Worm (Caenorhabditis elegans) whole organism, L4 larva: ENCODE results near the gene C06H5.6.
"Not testable (repeated sequence)": the region's sequence is repeated elsewhere in the genome, so short reads cannot be mapped to it uniquely, and the experiment has no call there.

ENCODE experiments used
- F44E2.7 ChIP-seq: fragments of 200-800 bp; sonication (Bioruptor generic); IDR thresholded peaks from 2 replicates; pipeline ENCODE4 v2.1.2; 2022; ENCODE audit warnings: missing genetic modification characterization, missing compliant biosample characterization
- T20F7.1 ChIP-seq: fragments of 200-800 bp; sonication (Bioruptor generic); optimal IDR thresholded peaks from 2 replicates; lab custom pipeline; 2018; ENCODE audit warnings: mild to moderate bottlenecking, missing genetic modification characterization, missing compliant biosample characterization
- aha-1 ChIP-seq: fragments of 150-350 bp; peaks from one replicate; lab custom pipeline; 2014; ENCODE audit warnings: missing biosample characterization, missing genetic modification characterization
- arid-1 ChIP-seq: fragments of 200-800 bp; sonication (Bioruptor generic); conservative IDR thresholded peaks from 2 replicates; pipeline ENCODE4 v1.3.6; 2022; ENCODE audit warnings: missing genetic modification reagents, missing genetic modification characterization, missing compliant biosample characterization
- ceh-28 ChIP-seq: fragments of 150-350 bp; optimal IDR thresholded peaks from 2 replicates; lab custom pipeline; 2014; ENCODE audit warnings: missing biosample characterization, missing genetic modification reagents, missing genetic modification characterization
- cey-2 ChIP-seq: sonication (generic microtip); optimal IDR thresholded peaks from 3 replicates; lab custom pipeline; 2017; ENCODE audit warnings: missing genetic modification characterization, mild to moderate bottlenecking, missing compliant biosample characterization, antibody characterized with exemption, borderline replicate concordance; ENCODE audit not compliant: insufficient read depth
- daf-16 ChIP-seq, 3 experiments: sonication (generic microtip); optimal IDR thresholded peaks; 2 replicates each; lab custom pipeline; 2016 to 2017; ENCODE audit warnings: missing genetic modification characterization in 3 of 3, missing genetic modification reagents in 3 of 3, mild to moderate bottlenecking in 2 of 3, missing compliant biosample characterization in 2 of 3, missing biosample characterization in 1 of 3, moderate library complexity in 1 of 3
- daf-8 ChIP-seq: fragments of 200-800 bp; sonication (Bioruptor generic); IDR thresholded peaks from 2 replicates; pipeline ENCODE4 v1.3.6; 2022; ENCODE audit warnings: missing genetic modification characterization, missing compliant biosample characterization
- dve-1 ChIP-seq: sonication (generic microtip); optimal IDR thresholded peaks from 2 replicates; lab custom pipeline; 2017; ENCODE audit warnings: antibody characterized with exemption, mild to moderate bottlenecking, missing genetic modification characterization, missing compliant biosample characterization; ENCODE audit not compliant: insufficient read depth
- fkh-10 ChIP-seq: fragments of 150-350 bp; optimal IDR thresholded peaks from 2 replicates; lab custom pipeline; 2014; ENCODE audit warnings: missing biosample characterization, missing genetic modification reagents, missing genetic modification characterization
- hlh-11 ChIP-seq: fragments of 200-800 bp; sonication (Bioruptor generic); optimal IDR thresholded peaks from 2 replicates; lab custom pipeline; 2018; ENCODE audit warnings: mild to moderate bottlenecking, missing genetic modification characterization, missing compliant biosample characterization
- hlh-30 ChIP-seq: sonication (generic microtip); optimal IDR thresholded peaks from 2 replicates; lab custom pipeline; 2017; ENCODE audit warnings: antibody characterized with exemption, mild to moderate bottlenecking, missing genetic modification characterization, missing compliant biosample characterization; ENCODE audit not compliant: insufficient read depth
- lim-7 ChIP-seq: fragments of 200-800 bp; sonication (Bioruptor generic); IDR thresholded peaks from 2 replicates; pipeline ENCODE4 v1.3.6; 2022; ENCODE audit warnings: missing genetic modification characterization, missing compliant biosample characterization
- lsy-2 ChIP-seq, 2 experiments: fragments of 150-350 bp in 1 of 2; sonication (generic microtip) in 1 of 2; optimal IDR thresholded peaks; 2 replicates each; lab custom pipeline; 2014 to 2017; ENCODE audit warnings: missing biosample characterization in 2 of 2, missing genetic modification characterization in 2 of 2
- mdl-1 ChIP-seq, 2 experiments: fragments of 150-350 bp in 1 of 2; sonication (generic microtip) in 1 of 2; optimal IDR thresholded peaks; 2 replicates each; lab custom pipeline; 2014 to 2017; ENCODE audit warnings: missing biosample characterization in 2 of 2, missing genetic modification characterization in 2 of 2
- mdt-29 ChIP-seq: fragments of 200-800 bp; sonication (Bioruptor generic); IDR thresholded peaks from 2 replicates; pipeline ENCODE4 v1.3.6; 2022; ENCODE audit warnings: missing genetic modification reagents, missing genetic modification characterization, missing compliant biosample characterization
- mep-1 ChIP-seq: fragments of 150-350 bp; sonication (generic microtip); optimal IDR thresholded peaks from 3 replicates; lab custom pipeline; 2014; ENCODE audit warnings: missing biosample characterization, missing genetic modification characterization
- nhr-10 ChIP-seq: fragments of 150-350 bp; optimal IDR thresholded peaks from 2 replicates; lab custom pipeline; 2014; ENCODE audit warnings: missing biosample characterization, missing genetic modification characterization
- nhr-111 ChIP-seq: fragments of 200-800 bp; sonication (Bioruptor generic); optimal IDR thresholded peaks from 2 replicates; lab custom pipeline; 2018; ENCODE audit warnings: mild to moderate bottlenecking, missing genetic modification characterization, missing compliant biosample characterization
- nhr-237 ChIP-seq: sonication (generic microtip); optimal IDR thresholded peaks from 2 replicates; lab custom pipeline; 2017; ENCODE audit warnings: missing biosample characterization, missing genetic modification characterization
- nhr-25 ChIP-seq: sonication (generic microtip); optimal IDR thresholded peaks from 2 replicates; lab custom pipeline; 2017; ENCODE audit warnings: missing genetic modification characterization, mild to moderate bottlenecking, missing compliant biosample characterization, antibody characterized with exemption, moderate library complexity, borderline replicate concordance; ENCODE audit not compliant: insufficient read depth
- nhr-28 ChIP-seq: fragments of 150-350 bp; optimal IDR thresholded peaks from 2 replicates; lab custom pipeline; 2014; ENCODE audit warnings: missing biosample characterization, missing genetic modification characterization
- nhr-41 ChIP-seq: fragments of 200-800 bp; sonication (Bioruptor generic); IDR thresholded peaks from 2 replicates; pipeline ENCODE4 v1.3.6; 2022; ENCODE audit warnings: missing genetic modification reagents, missing genetic modification characterization, missing compliant biosample characterization
- nhr-76 ChIP-seq: fragments of 150-350 bp; optimal IDR thresholded peaks from 2 replicates; lab custom pipeline; 2014; ENCODE audit warnings: missing biosample characterization, missing genetic modification characterization
- php-3 ChIP-seq: fragments of 200-800 bp; sonication (Bioruptor generic); IDR thresholded peaks from 2 replicates; pipeline ENCODE4 v1.3.6; 2022; ENCODE audit warnings: missing genetic modification reagents, missing genetic modification characterization, missing compliant biosample characterization
- rbr-2 ChIP-seq: sonication (generic microtip); optimal IDR thresholded peaks from 2 replicates; lab custom pipeline; 2016; ENCODE audit warnings: missing genotype, missing genetic modification characterization, missing compliant biosample characterization
- snpc-1.2 ChIP-seq: fragments of 200-800 bp; sonication (Bioruptor generic); IDR thresholded peaks from 2 replicates; pipeline ENCODE4 v1.3.6; 2022; ENCODE audit warnings: missing genetic modification reagents, missing genetic modification characterization, missing compliant biosample characterization
- snpc-4 ChIP-seq: fragments of 150-350 bp; optimal IDR thresholded peaks from 2 replicates; lab custom pipeline; 2014; ENCODE audit warnings: missing biosample characterization, missing genetic modification characterization
- unc-39 ChIP-seq: sonication (generic microtip); optimal IDR thresholded peaks from 2 replicates; lab custom pipeline; 2017; ENCODE audit warnings: missing biosample characterization, missing genetic modification characterization
- unc-62 ChIP-seq, 3 experiments: fragments of 150-350 bp in 1 of 3; sonication (generic microtip); optimal IDR thresholded peaks in 2 of 3; peaks in 1 of 3; 1 replicate in 1 of 3; 2 replicates in 2 of 3; lab custom pipeline; 2014 to 2017; ENCODE audit warnings: missing biosample characterization in 3 of 3, missing genetic modification characterization in 3 of 3, missing genetic modification reagents in 3 of 3, missing genotype in 1 of 3
- zag-1 ChIP-seq: fragments of 150-350 bp; optimal IDR thresholded peaks from 2 replicates; lab custom pipeline; 2014; ENCODE audit warnings: missing biosample characterization, missing genetic modification characterization
- zfp-2 ChIP-seq: sonication (generic microtip); optimal IDR thresholded peaks from 2 replicates; lab custom pipeline; 2016; ENCODE audit warnings: mild to moderate bottlenecking, missing genetic modification characterization, missing compliant biosample characterization
- ztf-7 ChIP-seq: fragments of 150-350 bp; optimal IDR thresholded peaks from 2 replicates; lab custom pipeline; 2014; ENCODE audit warnings: missing biosample characterization, missing genetic modification characterization

The C06H5.6 gene

ce11 chrV:17905765-17906164 is 17.0 kb upstream of the C06H5.6 start:
- no peak for TF ChIP-seq F44E2.7
- TF ChIP-seq nhr-237 (tag; lab: Kevin White, UChicago): no peak
- TF ChIP-seq hlh-11 (tag; lab: Kevin White, UChicago): peak; percentile 18
- TF ChIP-seq lsy-2 (tag; optimal IDR thresholded peaks at IDR 0.05; lab: Kevin White, UChicago): no peak
- peak; percentile 46 for TF ChIP-seq nhr-28 (tag; lab: Kevin White, UChicago)
- TF ChIP-seq ceh-28 (tag; lab: Kevin White, UChicago): peak; percentile 10
- no peak for TF ChIP-seq snpc-1.2
- no peak for TF ChIP-seq lim-7 (GFP tag; lab: Robert Waterston, UW)
- no peak for TF ChIP-seq mep-1 (tag; lab: Kevin White, UChicago)
- peak in 1 of 2 experiments; percentile 50 for TF ChIP-seq mdl-1 (tag; optimal IDR thresholded peaks at IDR 0.05; lab: Kevin White, UChicago)
- peak; percentile 76 for TF ChIP-seq nhr-25 (tag; lab: Kevin White, UChicago)
- no peak for TF ChIP-seq zfp-2
- no peak for TF ChIP-seq zag-1 (tag; lab: Kevin White, UChicago)
- no peak for TF ChIP-seq ztf-7 (tag; lab: Kevin White, UChicago)
- peak; percentile 14 for TF ChIP-seq aha-1 (tag; lab: Kevin White, UChicago)
- TF ChIP-seq hlh-30 (tag; lab: Kevin White, UChicago): peak; percentile 57
- TF ChIP-seq fkh-10: no peak
- TF ChIP-seq nhr-41: no peak
- TF ChIP-seq unc-62 (GFP tag; optimal IDR thresholded peaks at IDR 0.05 in 1 of 2; lab: Kevin White, UChicago): peak in 1 of 2 experiments; percentile 95
- TF ChIP-seq unc-62 (tag; optimal IDR thresholded peaks at IDR 0.05; lab: Kevin White, UChicago): no peak

ce11 chrV:17903829-17904228 is 15.0 kb upstream of the C06H5.6 start, which contains the start of gene C06H5.14:
TSS of gene C06H5.14 (plus strand) at chrV:17904129.
- TF ChIP-seq unc-62 (GFP tag; optimal IDR thresholded peaks at IDR 0.05 in 1 of 2; lab: Kevin White, UChicago): peak in 1 of 2 experiments; percentile 73
- TF ChIP-seq unc-62 (tag; optimal IDR thresholded peaks at IDR 0.05; lab: Kevin White, UChicago): not testable (repeated sequence)
- TF ChIP-seq, all 104 proteins: peak for 1; not testable (repeated sequence) for 103

- TF ChIP-seq nhr-10 (tag; lab: Kevin White, UChicago) (no peak), rbr-2 (tag; lab: Kevin White, UChicago) (no peak), snpc-4 (tag; lab: Kevin White, UChicago) (no peak), aha-1 (tag; lab: Kevin White, UChicago) (peak; percentile 36), cey-2 (tag; lab: Kevin White, UChicago) (no peak), mep-1 (tag; lab: Kevin White, UChicago) (no peak)
Observed at ce11 chrV:17899503-17899902, 10.7 kb upstream of the C06H5.6 start, which contains the start of gene fbxa-157. TSS of gene fbxa-157 (plus strand) at chrV:17899803.

- not testable (repeated sequence) for TF ChIP-seq nhr-111 (GFP tag; lab: Kevin White, UChicago); mdl-1 (tag; optimal IDR thresholded peaks at IDR 0.05; lab: Kevin White, UChicago); mdt-29 (GFP tag; lab: Robert Waterston, UW)
Observed at ce11 chrV:17897646-17898045, 8.9 kb upstream of the C06H5.6 start, which contains the start of gene C06H5.13. TSS of gene C06H5.13 (minus strand) at chrV:17897746.

- TF ChIP-seq unc-39 (tag; lab: Kevin White, UChicago) (no peak), arid-1 (GFP tag; lab: Robert Waterston, UW) (no peak), T20F7.1 (GFP tag; lab: Kevin White, UChicago) (no peak), dve-1 (tag; lab: Kevin White, UChicago) (peak; percentile 58), nhr-76 (tag; lab: Kevin White, UChicago) (no peak), nhr-41 (no peak), zfp-2 (no peak), daf-8 (GFP tag; lab: Robert Waterston, UW) (no peak), hlh-11 (tag; lab: Kevin White, UChicago) (peak; percentile 27), daf-16 (GFP tag; optimal IDR thresholded peaks at IDR 0.05; lab: Kevin White, UChicago) (no peak), daf-16 (tag; optimal IDR thresholded peaks at IDR 0.05; lab: Kevin White, UChicago) (peak; percentile 95), php-3 (GFP tag; lab: Robert Waterston, UW) (peak; percentile 97)
Observed at ce11 chrV:17896736-17897353, 8.1 kb upstream of the C06H5.6 start, which contains the start of gene fbxa-156. TSS of gene fbxa-156 (minus strand) at chrV:17896786.
